Worm (Caenorhabditis elegans) whole organism, L2 larva: ENCODE results near the gene C23G10.10.

ENCODE experiments used
- C34F6.9 ChIP-seq: fragments of 150-350 bp; optimal IDR thresholded peaks from 2 replicates; lab custom pipeline; 2014; ENCODE audit warnings: missing biosample characterization, missing genetic modification characterization
- F13H6.1 ChIP-seq: sonication (generic microtip); optimal IDR thresholded peaks from 2 replicates; lab custom pipeline; 2016; ENCODE audit warnings: missing genetic modification characterization, missing compliant biosample characterization
- R02D3.7 ChIP-seq: fragments of 150-350 bp; optimal IDR thresholded peaks from 2 replicates; lab custom pipeline; 2014; ENCODE audit warnings: missing biosample characterization, missing genetic modification characterization
- Y55F3AM.14 ChIP-seq: fragments of 200-800 bp; sonication (Bioruptor generic); optimal IDR thresholded peaks from 2 replicates; lab custom pipeline; 2018; ENCODE audit warnings: mild to moderate bottlenecking, missing genetic modification characterization, missing compliant biosample characterization
- ZK546.5 ChIP-seq: sonication (generic microtip); optimal IDR thresholded peaks from 2 replicates; lab custom pipeline; 2017; ENCODE audit warnings: missing biosample characterization, missing genetic modification characterization
- alr-1 ChIP-seq: fragments of 150-350 bp; optimal IDR thresholded peaks from 2 replicates; lab custom pipeline; 2014; ENCODE audit warnings: missing biosample characterization, missing genetic modification characterization
- aly-2 ChIP-seq: fragments of 150-350 bp; optimal IDR thresholded peaks from 2 replicates; lab custom pipeline; 2014; ENCODE audit warnings: missing biosample characterization, missing genetic modification characterization
- ama-1 ChIP-seq: fragments of 150-350 bp; optimal IDR thresholded peaks from 2 replicates; lab custom pipeline; 2018; ENCODE audit warnings: inconsistent platforms
- blmp-1 ChIP-seq: sonication (generic microtip); optimal IDR thresholded peaks from 2 replicates; lab custom pipeline; 2017; ENCODE audit warnings: missing genetic modification characterization, mild to moderate bottlenecking, missing compliant biosample characterization, antibody characterized with exemption, moderate library complexity; ENCODE audit not compliant: insufficient read depth
- ceh-82 ChIP-seq: fragments of 150-350 bp; optimal IDR thresholded peaks from 2 replicates; lab custom pipeline; 2014; ENCODE audit warnings: missing biosample characterization, missing genetic modification characterization
- crh-2 ChIP-seq: sonication (generic microtip); optimal IDR thresholded peaks from 2 replicates; lab custom pipeline; 2017; ENCODE audit warnings: missing biosample characterization, missing genetic modification characterization
- dmd-4 ChIP-seq: sonication (generic microtip); optimal IDR thresholded peaks from 2 replicates; lab custom pipeline; 2017; ENCODE audit warnings: missing biosample characterization, missing genetic modification characterization
- egl-27 ChIP-seq: sonication (generic microtip); optimal IDR thresholded peaks from 3 replicates; lab custom pipeline; 2017; ENCODE audit warnings: missing biosample characterization, missing genetic modification reagents, missing genetic modification characterization
- elt-1 ChIP-seq: fragments of 150-350 bp; optimal IDR thresholded peaks from 2 replicates; lab custom pipeline; 2014; ENCODE audit warnings: missing biosample characterization, missing genetic modification characterization
- elt-3 ChIP-seq: sonication (generic microtip); optimal IDR thresholded peaks from 2 replicates; lab custom pipeline; 2017; ENCODE audit warnings: missing biosample characterization, missing genetic modification characterization
- fos-1 ChIP-seq: fragments of 150-350 bp; optimal IDR thresholded peaks from 2 replicates; lab custom pipeline; 2014; ENCODE audit warnings: missing biosample characterization, missing genetic modification characterization
- lin-13 ChIP-seq: fragments of 150-350 bp; optimal IDR thresholded peaks from 2 replicates; lab custom pipeline; 2014; ENCODE audit warnings: missing biosample characterization, missing genetic modification reagents, missing genetic modification characterization
- lin-39 ChIP-seq: fragments of 150-350 bp; optimal IDR thresholded peaks from 2 replicates; lab custom pipeline; 2014; ENCODE audit warnings: missing biosample characterization, missing genetic modification reagents, missing genetic modification characterization
- lsy-2 ChIP-seq, 2 experiments: fragments of 150-350 bp in 1 of 2; sonication (generic microtip) in 1 of 2; optimal IDR thresholded peaks; 2 replicates each; lab custom pipeline; 2014 to 2017; ENCODE audit warnings: missing biosample characterization in 2 of 2, missing genetic modification characterization in 2 of 2
- mab-5 ChIP-seq: fragments of 150-350 bp; optimal IDR thresholded peaks from 2 replicates; lab custom pipeline; 2014; ENCODE audit warnings: missing biosample characterization, missing genetic modification characterization
- mdl-1 ChIP-seq, 2 experiments: fragments of 150-350 bp in 1 of 2; sonication (generic microtip) in 1 of 2; optimal IDR thresholded peaks; 2 replicates each; lab custom pipeline; 2017; ENCODE audit warnings: missing biosample characterization in 2 of 2, missing genetic modification characterization in 2 of 2
- nhr-10 ChIP-seq: sonication (generic microtip); optimal IDR thresholded peaks from 2 replicates; lab custom pipeline; 2017; ENCODE audit warnings: missing biosample characterization, missing genetic modification characterization
- nhr-12 ChIP-seq: fragments of 150-350 bp; optimal IDR thresholded peaks from 2 replicates; lab custom pipeline; 2014; ENCODE audit warnings: missing biosample characterization, missing genetic modification characterization
- nhr-129 ChIP-seq: fragments of 150-350 bp; optimal IDR thresholded peaks from 2 replicates; lab custom pipeline; 2014; ENCODE audit warnings: missing biosample characterization, missing genetic modification characterization
- nhr-21 ChIP-seq: fragments of 150-350 bp; optimal IDR thresholded peaks from 2 replicates; lab custom pipeline; 2014; ENCODE audit warnings: missing biosample characterization, missing genetic modification characterization
- nhr-23 ChIP-seq: fragments of 150-350 bp; optimal IDR thresholded peaks from 2 replicates; lab custom pipeline; 2014; ENCODE audit warnings: missing biosample characterization, missing genetic modification reagents, missing genetic modification characterization
- nhr-25 ChIP-seq: fragments of 150-350 bp; sonication (generic microtip); optimal IDR thresholded peaks from 3 replicates; lab custom pipeline; 2014; ENCODE audit warnings: missing biosample characterization, missing genetic modification characterization
- nhr-6 ChIP-seq: fragments of 150-350 bp; optimal IDR thresholded peaks from 2 replicates; lab custom pipeline; 2014; ENCODE audit warnings: missing biosample characterization, missing genetic modification characterization
- peb-1 ChIP-seq: fragments of 150-350 bp; optimal IDR thresholded peaks from 2 replicates; lab custom pipeline; 2014; ENCODE audit warnings: missing biosample characterization, missing genetic modification characterization
- sem-4 ChIP-seq: fragments of 150-350 bp; optimal IDR thresholded peaks from 2 replicates; lab custom pipeline; 2014; ENCODE audit warnings: missing biosample characterization, missing genetic modification reagents, missing genetic modification characterization
- skn-1 ChIP-seq: sonication (generic microtip); optimal IDR thresholded peaks from 2 replicates; lab custom pipeline; 2017; ENCODE audit warnings: missing biosample characterization, missing genetic modification characterization
- sma-9 ChIP-seq, 2 experiments: fragments of 150-350 bp in 1 of 2; sonication (generic microtip) in 1 of 2; optimal IDR thresholded peaks; 2 replicates each; lab custom pipeline; 2014 to 2016; ENCODE audit warnings: missing genetic modification characterization in 2 of 2, mild to moderate bottlenecking in 1 of 2, missing biosample characterization in 1 of 2, missing compliant biosample characterization in 1 of 2, missing genetic modification reagents in 1 of 2, moderate library complexity in 1 of 2
- snpc-4 ChIP-seq: fragments of 150-350 bp; optimal IDR thresholded peaks from 2 replicates; lab custom pipeline; 2014; ENCODE audit warnings: missing biosample characterization, missing genetic modification characterization
- unc-39 ChIP-seq: fragments of 150-350 bp; optimal IDR thresholded peaks from 2 replicates; lab custom pipeline; 2014; ENCODE audit warnings: missing biosample characterization, missing genetic modification characterization
- unc-55 ChIP-seq: fragments of 150-350 bp; sonication (generic microtip); optimal IDR thresholded peaks from 3 replicates; lab custom pipeline; 2014; ENCODE audit warnings: missing biosample characterization, missing genetic modification reagents, missing genetic modification characterization
- unc-62 ChIP-seq: fragments of 150-350 bp; optimal IDR thresholded peaks from 2 replicates; lab custom pipeline; 2014; ENCODE audit warnings: missing biosample characterization, missing genetic modification reagents, missing genetic modification characterization
- zag-1 ChIP-seq: fragments of 150-350 bp; optimal IDR thresholded peaks from 2 replicates; lab custom pipeline; 2014; ENCODE audit warnings: missing biosample characterization, missing genetic modification characterization
- ztf-1 ChIP-seq: fragments of 200-800 bp; sonication (Bioruptor generic); conservative IDR thresholded peaks from 2 replicates; pipeline ENCODE4 v1.3.6; 2022; ENCODE audit warnings: missing genetic modification characterization, missing compliant biosample characterization
- ztf-11 ChIP-seq: sonication (generic microtip); optimal IDR thresholded peaks from 2 replicates; lab custom pipeline; 2017; ENCODE audit warnings: missing biosample characterization, missing genetic modification characterization
- ztf-4 ChIP-seq: fragments of 150-350 bp; optimal IDR thresholded peaks from 2 replicates; lab custom pipeline; 2014; ENCODE audit warnings: missing biosample characterization, missing genetic modification characterization

C23G10.10 gene

ce11 chrIII:6170038-6170437 lies 43.8 kb downstream of the C23G10.10 start:
- no peak for TF ChIP-seq lin-13 (GFP tag; lab: Kevin White, UChicago)
- no peak for TF ChIP-seq ztf-1
- no peak for TF ChIP-seq snpc-4 (tag; lab: Kevin White, UChicago)
- peak; percentile 80 for TF ChIP-seq C34F6.9
- TF ChIP-seq sma-9 (GFP tag; optimal IDR thresholded peaks at IDR 0.05; lab: Kevin White, UChicago) = peak; percentile 37
- TF ChIP-seq sma-9 (tag; optimal IDR thresholded peaks at IDR 0.05; lab: Kevin White, UChicago) = no peak
- no peak for TF ChIP-seq zag-1
- no peak for TF ChIP-seq sem-4
- no peak for TF ChIP-seq unc-62
- TF ChIP-seq ama-1 = peak; percentile 56
- TF ChIP-seq ztf-4 (tag; lab: Kevin White, UChicago) = no peak
- TF ChIP-seq mab-5 (tag; lab: Kevin White, UChicago) = peak; percentile 21
- no peak for TF ChIP-seq nhr-21
- peak; percentile 13 for TF ChIP-seq nhr-25
- TF ChIP-seq unc-55 = peak; percentile 45
- peak; percentile 46 for TF ChIP-seq F13H6.1 (tag; lab: Kevin White, UChicago)
- TF ChIP-seq egl-27 = no peak
- TF ChIP-seq elt-1 (tag; lab: Kevin White, UChicago) = no peak
- TF ChIP-seq ZK546.5 (tag; lab: Kevin White, UChicago) = no peak
- no peak for TF ChIP-seq skn-1 (tag; lab: Kevin White, UChicago)
- no peak for TF ChIP-seq nhr-23 (tag; lab: Kevin White, UChicago)
- TF ChIP-seq unc-39 (tag; lab: Kevin White, UChicago) = no peak
- no peak for TF ChIP-seq peb-1 (tag; lab: Kevin White, UChicago)
- no peak for TF ChIP-seq mdl-1 (tag; optimal IDR thresholded peaks at IDR 0.05; lab: Kevin White, UChicago)
- TF ChIP-seq nhr-129 (tag; lab: Kevin White, UChicago) = peak; percentile 74
- TF ChIP-seq ztf-11 (tag; lab: Kevin White, UChicago) = no peak
- TF ChIP-seq nhr-6 (tag; lab: Kevin White, UChicago) = no peak
- no peak for TF ChIP-seq blmp-1 (tag; lab: Kevin White, UChicago)
- TF ChIP-seq aly-2 (tag; lab: Kevin White, UChicago) = no peak
- no peak for TF ChIP-seq elt-3 (tag; lab: Kevin White, UChicago)
- TF ChIP-seq lsy-2 (tag; optimal IDR thresholded peaks at IDR 0.05; lab: Kevin White, UChicago) = peak in 1 of 2 experiments; percentile 60
- TF ChIP-seq nhr-10 (tag; lab: Kevin White, UChicago) = no peak
- TF ChIP-seq crh-2 (tag; lab: Kevin White, UChicago) = peak; percentile 32
- TF ChIP-seq lin-39 (tag; lab: Kevin White, UChicago) = no peak
- TF ChIP-seq ceh-82 (tag; lab: Kevin White, UChicago) = no peak
- TF ChIP-seq fos-1 = peak; percentile 3
- TF ChIP-seq dmd-4 (tag; lab: Kevin White, UChicago) = no peak
- TF ChIP-seq nhr-12 (tag; lab: Kevin White, UChicago) = no peak
- no peak for TF ChIP-seq Y55F3AM.14
- no peak for TF ChIP-seq alr-1 (tag; lab: Kevin White, UChicago)

ce11 chrIII:6168497-6169227 lies 45.2 kb downstream of the C23G10.10 start, which contains the start of gene efk-1:
Gene efk-1, minus strand, starts transcription at chrIII:6168547.
- TF ChIP-seq alr-1 (tag; lab: Kevin White, UChicago) (no peak), crh-2 (tag; lab: Kevin White, UChicago) (peak; percentile 36), fos-1 (no peak), nhr-129 (tag; lab: Kevin White, UChicago) (peak; percentile 42), ama-1 (peak; percentile 20), R02D3.7 (tag; lab: Kevin White, UChicago) (no peak), lin-39 (tag; lab: Kevin White, UChicago) (no peak), F13H6.1 (tag; lab: Kevin White, UChicago) (no peak), C34F6.9 (peak; percentile 21), nhr-12 (tag; lab: Kevin White, UChicago) (no peak), mab-5 (tag; lab: Kevin White, UChicago) (no peak)
